Worm (Caenorhabditis elegans): Measurements from ENCODE around the gene lsm-3.

The lsm-3 gene

DNA sequence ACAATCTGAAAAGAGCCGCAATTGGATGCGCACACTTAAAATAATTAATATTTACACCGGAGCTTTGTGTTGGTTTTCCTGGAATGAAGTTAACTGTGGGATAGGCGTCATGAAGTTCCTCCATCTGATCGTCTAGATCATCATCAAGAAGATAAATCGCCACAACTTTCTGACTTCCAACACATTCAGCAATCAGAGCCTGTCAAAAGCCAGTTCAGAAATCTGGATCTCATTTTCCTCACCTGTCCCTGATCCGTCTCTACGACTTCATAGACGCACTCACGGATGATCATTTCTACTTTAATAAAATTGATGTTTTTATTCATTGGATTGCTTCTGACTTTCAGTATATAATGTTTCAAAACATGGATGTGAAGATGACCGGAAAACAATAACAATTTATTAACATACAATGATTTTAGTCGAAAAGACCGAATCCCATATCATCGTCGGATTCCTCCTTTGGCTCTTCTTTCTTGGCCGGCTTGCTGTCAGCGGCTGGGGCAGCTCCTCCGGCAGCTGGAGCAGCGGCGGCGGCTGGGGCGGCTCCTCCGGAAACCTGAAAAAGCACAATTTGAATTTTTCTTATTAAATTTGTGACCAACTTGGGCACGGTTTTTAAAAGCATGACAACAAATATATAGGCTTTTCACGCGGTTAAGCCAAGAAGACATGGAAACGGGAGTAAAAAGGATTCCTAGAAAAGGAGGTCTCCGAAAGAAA, 17.7 kb upstream of the lsm-3 start, which contains the start of gene agt-1 (continued):
- TF ChIP-seq mcd-1 (GFP tag; IDR thresholded peaks at IDR 0.05) (peak; percentile 53; the same call in 1 of the 2 replicates), nfya-2 (GFP tag; IDR thresholded peaks at IDR 0.05) (no peak), unc-62 (GFP tag; optimal IDR thresholded peaks at IDR 0.05) (no peak), somi-1 (GFP tag; optimal IDR thresholded peaks at IDR 0.05) (no peak), attf-5 (GFP tag; optimal IDR thresholded peaks at IDR 0.05) (no peak), Y53F4B.3 (GFP tag; IDR thresholded peaks at IDR 0.05) (no peak), lag-1 (GFP tag; IDR thresholded peaks at IDR 0.05) (no peak), mes-4 (tag; optimal IDR thresholded peaks at IDR 0.05) (no peak), sptf-2 (GFP tag; optimal IDR thresholded peaks at IDR 0.05) (no peak), snpc-3.4 (tag; optimal IDR thresholded peaks at IDR 0.05) (no peak), F33H1.4 (GFP tag; IDR thresholded peaks at IDR 0.05) (peak; percentile 47), sea-2 (GFP tag; IDR thresholded peaks at IDR 0.05) (no peak), B0261.1 (tag; optimal IDR thresholded peaks at IDR 0.05) (no peak), fkh-3 (tag; optimal IDR thresholded peaks at IDR 0.05) (no peak), ceh-91 (GFP tag; IDR thresholded peaks at IDR 0.05) (no peak), snpc-4 (GFP tag; optimal IDR thresholded peaks at IDR 0.05) (no peak), snpc-4 (tag; optimal IDR thresholded peaks at IDR 0.05) (peak in 2 of 4 experiments; percentile 40 to 71), F55B11.4 (tag; optimal IDR thresholded peaks at IDR 0.05; ENCODE audit: borderline replicate concordance, insufficient read depth) (no peak), attf-6 (GFP tag; IDR thresholded peaks at IDR 0.05) (peak; percentile 89), B0035.1 (tag; optimal IDR thresholded peaks at IDR 0.05) (no peak), tbx-9 (tag; optimal IDR thresholded peaks at IDR 0.05; ENCODE audit: borderline replicate concordance) (no peak), Y67H2A.10 (GFP tag; conservative IDR thresholded peaks at IDR 0.05) (no peak), xnd-1 (tag; optimal IDR thresholded peaks at IDR 0.05) (peak; percentile 31), F37B4.10 (GFP tag; IDR thresholded peaks at IDR 0.05) (no peak), ceh-58 (GFP tag; IDR thresholded peaks at IDR 0.05) (0 out of 2 replicates have a peak, but pooled peaks have one; percentile 27), K12H6.12 (tag; optimal IDR thresholded peaks at IDR 0.05) (no peak), athp-1 (tag; optimal IDR thresholded peaks at IDR 0.05) (peak; percentile 29), T07F8.4 (tag; optimal IDR thresholded peaks at IDR 0.05) (no peak), ets-4 (GFP tag; optimal IDR thresholded peaks at IDR 0.05) (no peak), T26A5.8 (tag; optimal IDR thresholded peaks at IDR 0.05) (peak; percentile 41), Y95B8A.8 (GFP tag; IDR thresholded peaks at IDR 0.05) (0 out of 2 replicates have a peak, but pooled peaks have one; percentile 34), egl-44 (GFP tag; IDR thresholded peaks at IDR 0.05) (0 out of 2 replicates have a peak, but pooled peaks have one; percentile 17), cebp-2 (GFP tag; IDR thresholded peaks at IDR 0.05) (peak; percentile 89), nhr-27 (tag; optimal IDR thresholded peaks at IDR 0.05) (no peak), F39B2.1 (GFP tag; IDR thresholded peaks at IDR 0.05) (no peak), zim-3 (tag; optimal IDR thresholded peaks at IDR 0.05) (no peak), F57A8.1 (GFP tag; optimal IDR thresholded peaks at IDR 0.05) (no peak), chd-7 (tag; optimal IDR thresholded peaks at IDR 0.05) (peak; percentile 31), F57C9.4 (tag; optimal IDR thresholded peaks at IDR 0.05) (no peak), hsf-1 (GFP tag; IDR thresholded peaks at IDR 0.05) (peak; percentile 56), ekl-4 (GFP tag; IDR thresholded peaks at IDR 0.05) (peak; percentile 87), die-1 (tag; optimal IDR thresholded peaks at IDR 0.05) (no peak), pbrm-1 (GFP tag; IDR thresholded peaks at IDR 0.05) (peak; percentile 60), pha-4 (tag; optimal IDR thresholded peaks at IDR 0.05) (no peak), egrh-3 (GFP tag; IDR thresholded peaks at IDR 0.05) (peak; percentile 92), zfh-2 (GFP tag; conservative IDR thresholded peaks at IDR 0.05) (peak; percentile 84), efl-1 (GFP tag; optimal IDR thresholded peaks at IDR 0.05) (no peak), ceh-100 (GFP tag; IDR thresholded peaks at IDR 0.05) (no peak), tbp1 (GFP tag; optimal IDR thresholded peaks at IDR 0.05) (peak; percentile 29)
